Fruit fly (Drosophila melanogaster) whole organism, embryonic: ENCODE data around the gene CG34435.

Source experiments
- CG18764 ChIP-seq: fragments of 200-800 bp; sonication (Bioruptor generic); optimal IDR thresholded peaks from 3 replicates; lab custom pipeline; 2016; ENCODE audit warnings: missing biosample characterization, missing genetic modification characterization
- CG2712 ChIP-seq: fragments of 200-800 bp; optimal IDR thresholded peaks from 3 replicates; lab custom pipeline; 2019; ENCODE audit warnings: missing biosample characterization, mild to moderate bottlenecking, missing genetic modification characterization, moderate library complexity
- CG6791 ChIP-seq: fragments of 200-800 bp; sonication (Bioruptor generic); IDR thresholded peaks from 3 replicates; pipeline ENCODE4 v1.3.6; 2022; ENCODE audit warnings: missing biosample characterization, missing genetic modification characterization; ENCODE audit not compliant: partially characterized antibody
- CTCF ChIP-seq: fragments of 200-800 bp; sonication (Bioruptor generic); optimal IDR thresholded peaks from 2 replicates; lab custom pipeline; 2017; ENCODE audit warnings: missing biosample characterization, mild to moderate bottlenecking, missing genetic modification characterization, moderate library complexity
- CrebB ChIP-seq: fragments of 200-800 bp; sonication (Bioruptor generic); optimal IDR thresholded peaks from 3 replicates; lab custom pipeline; 2018; ENCODE audit warnings: missing biosample characterization, mild to moderate bottlenecking, missing genetic modification characterization
- Rfx ChIP-seq: fragments of 200-800 bp; sonication (Bioruptor generic); IDR thresholded peaks from 2 replicates; pipeline ENCODE4 v1.3.6; 2022; ENCODE audit warnings: missing biosample characterization, missing genetic modification characterization
- Xbp1 ChIP-seq: fragments of 200-800 bp; sonication (Bioruptor generic); optimal IDR thresholded peaks from 3 replicates; lab custom pipeline; 2016; ENCODE audit warnings: missing biosample characterization, mild to moderate bottlenecking, missing genetic modification characterization
- chm ChIP-seq: fragments of 200-800 bp; sonication (Bioruptor generic); IDR thresholded peaks from 2 replicates; pipeline ENCODE4 v1.3.6; 2022; ENCODE audit warnings: missing biosample characterization, missing genetic modification characterization
- gfzf ChIP-seq: fragments of 200-800 bp; sonication (Bioruptor generic); optimal IDR thresholded peaks from 2 replicates; lab custom pipeline; 2016; ENCODE audit warnings: missing biosample characterization, mild to moderate bottlenecking, missing genetic modification characterization, moderate library complexity
- lab ChIP-seq: fragments of 200-800 bp; sonication (Bioruptor generic); optimal IDR thresholded peaks from 3 replicates; lab custom pipeline; 2017; ENCODE audit warnings: missing biosample characterization, missing genetic modification characterization, mild to moderate bottlenecking, moderate library complexity, missing genetic modification reagents
- org-1 ChIP-seq: fragments of 200-800 bp; sonication (Bioruptor generic); optimal IDR thresholded peaks from 2 replicates; lab custom pipeline; 2017; ENCODE audit warnings: missing biosample characterization, missing genetic modification characterization
- repo ChIP-seq: fragments of 200-800 bp; sonication (Bioruptor generic); optimal IDR thresholded peaks from 2 replicates; lab custom pipeline; 2016; ENCODE audit warnings: missing biosample characterization, missing genetic modification characterization

Gene CG34435

DNA sequence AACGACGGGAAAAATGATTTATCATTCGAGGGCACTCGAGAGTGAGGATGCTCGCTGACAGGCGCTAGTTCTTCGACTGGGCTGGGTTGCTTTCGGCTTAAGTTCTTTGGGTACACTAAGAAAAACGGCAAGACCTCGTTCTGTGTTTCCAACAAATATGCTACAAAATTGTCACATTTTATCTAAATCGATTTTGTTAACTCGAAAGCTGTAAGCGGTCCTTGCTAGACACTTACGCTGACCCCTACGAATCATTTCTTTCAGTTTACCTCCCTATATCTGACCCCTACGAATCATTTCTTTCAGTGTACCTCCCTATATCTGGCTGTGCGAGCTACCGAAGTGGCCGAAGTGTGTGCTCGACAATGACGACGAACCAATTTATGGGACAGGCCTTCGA lies 50.3 kb downstream of the CG34435 start (continued):
- TF ChIP-seq CG2712 (peak; percentile 17), lab (GFP tag; lab: Kevin White, UChicago) (peak; percentile 5), Rfx (GFP tag; lab: Robert Waterston, UW) (0 out of 2 replicates have a peak, but pooled peaks have one; percentile 32), Xbp1 (GFP tag; lab: Kevin White, UChicago) (peak; percentile 31), org-1 (GFP tag; lab: Kevin White, UChicago) (peak; percentile 19), repo (GFP tag; lab: Kevin White, UChicago) (peak; percentile 14), CG18764 (no peak), CrebB (no peak)

DNA sequence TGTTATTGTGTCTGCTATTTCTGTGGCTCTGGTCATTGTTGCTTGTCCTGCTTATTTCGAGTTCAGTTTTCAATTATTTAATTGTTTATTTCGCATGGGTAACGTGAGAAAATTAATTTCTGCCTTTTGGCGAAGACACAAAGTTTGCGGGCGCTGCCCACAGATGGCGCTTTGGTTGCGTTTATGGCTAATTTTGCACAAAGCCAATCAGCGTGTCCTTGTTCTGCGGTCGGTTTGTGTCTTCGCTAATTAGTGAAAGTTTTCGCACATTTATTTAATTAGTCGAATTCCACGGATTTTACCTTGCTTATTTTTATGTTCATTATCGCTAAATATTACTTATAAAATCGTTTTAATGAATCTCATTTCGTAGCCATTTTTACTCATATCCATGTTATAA lies 50.9 kb downstream of the CG34435 start:
- TF ChIP-seq gfzf (GFP tag; lab: Kevin White, UChicago) (no peak), chm (GFP tag; lab: Robert Waterston, UW) (no peak), CTCF (peak; percentile 86), CG6791 (GFP tag; lab: Robert Waterston, UW) (no peak)
